Worm (Caenorhabditis elegans): ENCODE results near the gene F08F3.10.

Gene F08F3.10

ce11 chrV:5412808-5413405 lies at the start of gene F08F3.10:
Gene F08F3.10, plus strand, starts transcription at chrV:5413355.
- TF ChIP-seq daf-12 (tag; optimal IDR thresholded peaks at IDR 0.05) (no peak), ama-1 (optimal IDR thresholded peaks at IDR 0.05) (peak; percentile 49), sea-2 (GFP tag; optimal IDR thresholded peaks at IDR 0.05) (no peak)

ce11 chrV:5364863-5365262 lies 48.3 kb upstream of the F08F3.10 start, which contains the start of gene T09D3.8:
Gene T09D3.8, plus strand, starts transcription at chrV:5365163.
- no peak for TF ChIP-seq daf-12 (tag; optimal IDR thresholded peaks at IDR 0.05)
- no peak for TF ChIP-seq ZK546.5 (tag; optimal IDR thresholded peaks at IDR 0.05)
- TF ChIP-seq mdl-1 (tag; optimal IDR thresholded peaks at IDR 0.05), result no peak
- no peak for TF ChIP-seq snpc-4 (tag; optimal IDR thresholded peaks at IDR 0.05)
- TF ChIP-seq R02D3.7 (tag; optimal IDR thresholded peaks at IDR 0.05), result no peak
- no peak for TF ChIP-seq fkh-2 (tag; optimal IDR thresholded peaks at IDR 0.05)
- TF ChIP-seq nhr-25 (tag; optimal IDR thresholded peaks at IDR 0.05), result no peak

ce11 chrV:5368792-5369191 lies 44.4 kb upstream of the F08F3.10 start, which contains the start of gene T09D3.9:
Gene T09D3.9, minus strand, starts transcription at chrV:5368892.
- no peak for TF ChIP-seq pha-4 (tag; optimal IDR thresholded peaks at IDR 0.05)
- TF ChIP-seq lin-15B (tag; optimal IDR thresholded peaks at IDR 0.05), result no peak
- no peak for TF ChIP-seq ceh-9 (tag; optimal IDR thresholded peaks at IDR 0.05)
- no peak for TF ChIP-seq ceh-28 (tag; optimal IDR thresholded peaks at IDR 0.05)
- TF ChIP-seq mdl-1 (tag; optimal IDR thresholded peaks at IDR 0.05), result no peak
- no peak for TF ChIP-seq eor-1 (tag; optimal IDR thresholded peaks at IDR 0.05)
- no peak for TF ChIP-seq snpc-4 (tag; optimal IDR thresholded peaks at IDR 0.05)
- TF ChIP-seq mml-1 (tag; optimal IDR thresholded peaks at IDR 0.05), result no peak

- TF ChIP-seq lin-39 (tag; optimal IDR thresholded peaks at IDR 0.05) (no peak), nfya-1 (tag; optimal IDR thresholded peaks at IDR 0.05; ENCODE audit: insufficient read depth) (no peak), nhr-237 (tag; optimal IDR thresholded peaks at IDR 0.05) (no peak), nhr-77 (tag; optimal IDR thresholded peaks at IDR 0.05) (no peak), eor-1 (tag; optimal IDR thresholded peaks at IDR 0.05) (no peak), nhr-25 (tag; optimal IDR thresholded peaks at IDR 0.05) (no peak), lin-15B (tag; optimal IDR thresholded peaks at IDR 0.05) (no peak), ceh-9 (tag; optimal IDR thresholded peaks at IDR 0.05) (no peak), hmg-11 (tag; optimal IDR thresholded peaks at IDR 0.05) (no peak)
These were observed 41.0 kb upstream of the F08F3.10 start, which contains the start of gene C35A11.3 for ce11 chrV:5372118-5372517. Gene C35A11.3, plus strand, starts transcription at chrV:5372418.

ce11 chrV:5385914-5386493 lies 27.2 kb upstream of the F08F3.10 start, which contains the start of gene C35A11.2:
Gene C35A11.2, plus strand, starts transcription at chrV:5386299.
- TF ChIP-seq nhr-23 (tag; optimal IDR thresholded peaks at IDR 0.05) (peak; percentile 73), lin-15B (tag; optimal IDR thresholded peaks at IDR 0.05) (peak; percentile 6), nhr-67 (tag; optimal IDR thresholded peaks at IDR 0.05) (no peak)

ce11 chrV:5392993-5393628 lies 20.0 kb upstream of the F08F3.10 start, which contains the start of gene C35A11.4:
Gene C35A11.4, minus strand, starts transcription at chrV:5393148.
- TF ChIP-seq daf-12 (tag; optimal IDR thresholded peaks at IDR 0.05) (no peak), egl-27 (tag; optimal IDR thresholded peaks at IDR 0.05) (peak; percentile 16), pqm-1 (tag; optimal IDR thresholded peaks at IDR 0.05) (peak; percentile 79), elt-2 (tag; optimal IDR thresholded peaks at IDR 0.05) (peak; percentile 99), eor-1 (tag; optimal IDR thresholded peaks at IDR 0.05) (no peak)

ce11 chrV:5403938-5404337 lies 9.2 kb upstream of the F08F3.10 start:
- no peak for TF ChIP-seq eor-1 (tag; optimal IDR thresholded peaks at IDR 0.05)
- no peak for TF ChIP-seq elt-3 (tag; optimal IDR thresholded peaks at IDR 0.05)
- TF ChIP-seq nhr-23 (tag; optimal IDR thresholded peaks at IDR 0.05), result no peak
- no peak for TF ChIP-seq ama-1 (optimal IDR thresholded peaks at IDR 0.05)
